Fruit fly (Drosophila melanogaster): Measurements from ENCODE around the gene P5CDh2.

- no peak for TF ChIP-seq usp (GFP tag; optimal IDR thresholded peaks at IDR 0.05)
- TF ChIP-seq pan (optimal IDR thresholded peaks at IDR 0.05) = no peak
- no peak for TF ChIP-seq Dll (optimal IDR thresholded peaks at IDR 0.05)
- no peak for TF ChIP-seq CG8478 (optimal IDR thresholded peaks at IDR 0.05)
- TF ChIP-seq psq (optimal IDR thresholded peaks at IDR 0.05) = no peak
- TF ChIP-seq EcR (GFP tag; optimal IDR thresholded peaks at IDR 0.05) = no peak
Observed at dm6 chr3R:21928214-21928613, 50.5 kb downstream of the P5CDh2 start.
